Fruit fly (Drosophila melanogaster) whole organism, embryonic: ENCODE results near the gene CG13026.

Experiments
- Asciz ChIP-seq: fragments of 200-800 bp; sonication (Bioruptor generic); optimal IDR thresholded peaks from 2 replicates; lab custom pipeline; 2017; ENCODE audit warnings: missing biosample characterization, mild to moderate bottlenecking, missing genetic modification characterization, missing genetic modification reagents
- Bgb ChIP-seq: fragments of 200-800 bp; sonication (Bioruptor generic); IDR thresholded peaks from 2 replicates; pipeline ENCODE4 v1.3.6; 2022; ENCODE audit warnings: missing biosample characterization, missing genetic modification characterization; ENCODE audit not compliant: partially characterized antibody
- CG12391 ChIP-seq: fragments of 200-800 bp; sonication (Bioruptor generic); optimal IDR thresholded peaks from 3 replicates; lab custom pipeline; 2018; ENCODE audit warnings: missing biosample characterization, mild to moderate bottlenecking, missing genetic modification characterization, moderate library complexity
- CG13123 ChIP-seq: fragments of 200-800 bp; sonication (Bioruptor generic); optimal IDR thresholded peaks from 2 replicates; lab custom pipeline; 2016; ENCODE audit warnings: missing biosample characterization, missing genetic modification characterization
- CG13624 ChIP-seq: fragments of 200-800 bp; sonication (Bioruptor generic); optimal IDR thresholded peaks from 2 replicates; lab custom pipeline; 2016; ENCODE audit warnings: missing biosample characterization, missing genetic modification characterization
- CG13775 ChIP-seq: fragments of 200-800 bp; sonication (Bioruptor generic); optimal IDR thresholded peaks from 3 replicates; lab custom pipeline; 2017; ENCODE audit warnings: missing biosample characterization, mild to moderate bottlenecking, missing genetic modification characterization
- CG16815 ChIP-seq: fragments of 200-800 bp; sonication (Bioruptor generic); optimal IDR thresholded peaks from 3 replicates; lab custom pipeline; 2017; ENCODE audit warnings: missing biosample characterization, mild to moderate bottlenecking, missing genetic modification characterization
- CG17912 ChIP-seq: fragments of 200-800 bp; sonication (Bioruptor generic); optimal IDR thresholded peaks from 2 replicates; lab custom pipeline; 2018; ENCODE audit warnings: missing biosample characterization, mild to moderate bottlenecking, missing genetic modification characterization
- CG1792 ChIP-seq: fragments of 200-800 bp; sonication (Bioruptor generic); optimal IDR thresholded peaks from 2 replicates; lab custom pipeline; 2016; ENCODE audit warnings: missing biosample characterization, missing genetic modification characterization
- CG2129 ChIP-seq: fragments of 200-800 bp; sonication (Bioruptor generic); IDR thresholded peaks from 2 replicates; pipeline ENCODE4 v1.3.6; 2022; ENCODE audit warnings: missing biosample characterization, missing genetic modification characterization; ENCODE audit not compliant: partially characterized antibody
- CG5180 ChIP-seq: fragments of 200-800 bp; sonication (Bioruptor generic); optimal IDR thresholded peaks from 3 replicates; lab custom pipeline; 2017; ENCODE audit warnings: missing biosample characterization, missing genetic modification characterization, mild to moderate bottlenecking, moderate library complexity, missing genetic modification reagents
- CG5245 ChIP-seq: fragments of 200-800 bp; sonication (Bioruptor generic); optimal IDR thresholded peaks from 3 replicates; lab custom pipeline; 2016; ENCODE audit warnings: missing biosample characterization, missing genetic modification characterization
- CG6813 ChIP-seq: fragments of 200-800 bp; sonication (Bioruptor generic); optimal IDR thresholded peaks from 2 replicates; lab custom pipeline; 2017; ENCODE audit warnings: missing biosample characterization, missing genetic modification characterization, mild to moderate bottlenecking, moderate library complexity, missing genetic modification reagents
- CG7372 ChIP-seq: fragments of 200-800 bp; sonication (Bioruptor generic); IDR thresholded peaks from 2 replicates; pipeline ENCODE4 v1.3.6; 2022; ENCODE audit warnings: missing biosample characterization, missing genetic modification characterization
- CG8290 ChIP-seq, 3 experiments: fragments of 200-800 bp; sonication (Bioruptor generic); optimal IDR thresholded peaks; 2 replicates each; lab custom pipeline; 2016 to 2019; ENCODE audit warnings: missing biosample characterization in 3 of 3, missing genetic modification characterization in 3 of 3, mild to moderate bottlenecking in 2 of 3, moderate library complexity in 1 of 3
- CG8388 ChIP-seq: fragments of 200-800 bp; sonication (Bioruptor generic); optimal IDR thresholded peaks from 2 replicates; lab custom pipeline; 2019; ENCODE audit warnings: missing biosample characterization, mild to moderate bottlenecking, missing genetic modification characterization, moderate library complexity
- CG9932 ChIP-seq: fragments of 200-800 bp; sonication (Bioruptor generic); IDR thresholded peaks from 2 replicates; pipeline ENCODE4 v1.3.6; 2022; ENCODE audit warnings: missing biosample characterization, missing genetic modification characterization
- CTCF ChIP-seq: fragments of 200-800 bp; sonication (Bioruptor generic); optimal IDR thresholded peaks from 2 replicates; lab custom pipeline; 2017; ENCODE audit warnings: missing biosample characterization, mild to moderate bottlenecking, missing genetic modification characterization, moderate library complexity
- D19B ChIP-seq: fragments of 200-800 bp; sonication (Bioruptor generic); optimal IDR thresholded peaks from 2 replicates; lab custom pipeline; 2017; ENCODE audit warnings: missing biosample characterization, mild to moderate bottlenecking, missing genetic modification characterization
- Elba2 ChIP-seq: fragments of 200-800 bp; sonication (Bioruptor generic); optimal IDR thresholded peaks from 3 replicates; lab custom pipeline; 2016; ENCODE audit warnings: missing biosample characterization, missing genetic modification characterization
- Hmr ChIP-seq: fragments of 200-800 bp; sonication (Bioruptor generic); optimal IDR thresholded peaks from 3 replicates; lab custom pipeline; 2017; ENCODE audit warnings: mild to moderate bottlenecking, missing biosample characterization, missing genetic modification reagents, missing genetic modification characterization
- Nf-YC ChIP-seq: fragments of 200-800 bp; optimal IDR thresholded peaks from 3 replicates; lab custom pipeline; 2019; ENCODE audit warnings: missing biosample characterization, mild to moderate bottlenecking, missing genetic modification characterization, moderate library complexity
- Ravus ChIP-seq: fragments of 200-800 bp; sonication (Bioruptor generic); IDR thresholded peaks from 2 replicates; pipeline ENCODE4 v1.3.6; 2022; ENCODE audit warnings: missing biosample characterization, missing genetic modification characterization
- Sox102F ChIP-seq: fragments of 200-800 bp; sonication (Bioruptor generic); optimal IDR thresholded peaks from 2 replicates; lab custom pipeline; 2018; ENCODE audit warnings: missing biosample characterization, mild to moderate bottlenecking, missing genetic modification characterization, moderate library complexity
- Sry-β ChIP-seq: fragments of 200-800 bp; sonication (Bioruptor generic); optimal IDR thresholded peaks from 2 replicates; lab custom pipeline; 2018; ENCODE audit warnings: missing biosample characterization, mild to moderate bottlenecking, missing genetic modification characterization, moderate library complexity
- Vsx1 ChIP-seq: fragments of 200-800 bp; sonication (Bioruptor generic); optimal IDR thresholded peaks from 2 replicates; lab custom pipeline; 2017; ENCODE audit warnings: missing biosample characterization, mild to moderate bottlenecking, missing genetic modification characterization, missing genetic modification reagents
- amos ChIP-seq: fragments of 200-800 bp; sonication (Bioruptor generic); IDR thresholded peaks from 2 replicates; pipeline ENCODE4 v1.3.6; 2022; ENCODE audit warnings: missing biosample characterization, missing genetic modification characterization; ENCODE audit not compliant: partially characterized antibody
- cad ChIP-seq: fragments of >200 bp; optimal IDR thresholded peaks from 2 replicates; lab custom pipeline; 2017; ENCODE audit warnings: missing biosample characterization, missing genetic modification characterization
- cas ChIP-seq: fragments of 200-800 bp; sonication (Bioruptor generic); IDR thresholded peaks from 2 replicates; pipeline ENCODE4 v1.3.6; 2022; ENCODE audit warnings: missing biosample characterization, missing genetic modification characterization
- ci ChIP-seq: fragments of 200-800 bp; sonication (Bioruptor generic); IDR thresholded peaks from 3 replicates; pipeline ENCODE4 v1.3.6; 2022; ENCODE audit warnings: missing biosample characterization, missing genetic modification characterization
- en ChIP-seq: fragments of 200-800 bp; sonication (Bioruptor generic); optimal IDR thresholded peaks from 2 replicates; lab custom pipeline; 2016; ENCODE audit warnings: missing biosample characterization, missing genetic modification characterization
- eve ChIP-seq, 2 experiments: fragments of >200 bp; optimal IDR thresholded peaks; 2 replicates each; lab custom pipeline; 2017; ENCODE audit warnings: missing biosample characterization in 2 of 2, missing genetic modification characterization in 2 of 2
- ftz-f1 ChIP-seq: fragments of 200-800 bp; sonication (Bioruptor generic); optimal IDR thresholded peaks from 2 replicates; lab custom pipeline; 2016; ENCODE audit warnings: missing biosample characterization, missing genetic modification characterization
- gce ChIP-seq: fragments of 200-800 bp; sonication (Bioruptor generic); IDR thresholded peaks from 3 replicates; pipeline ENCODE4 v1.3.6; 2022; ENCODE audit warnings: missing biosample characterization, missing genetic modification characterization
- hbn ChIP-seq: fragments of 200-800 bp; sonication (Bioruptor generic); IDR thresholded peaks from 2 replicates; pipeline ENCODE4 v1.3.6; 2022; ENCODE audit warnings: missing biosample characterization, missing genetic modification characterization; ENCODE audit not compliant: partially characterized antibody
- insv ChIP-seq, 2 experiments: fragments of 200-800 bp; sonication (Bioruptor generic); optimal IDR thresholded peaks; 3 replicates each; lab custom pipeline; 2016 to 2018; ENCODE audit warnings: missing biosample characterization in 2 of 2, missing genetic modification characterization in 2 of 2
- jing ChIP-seq: fragments of 200-800 bp; sonication (Bioruptor generic); optimal IDR thresholded peaks from 2 replicates; lab custom pipeline; 2018; ENCODE audit warnings: missing biosample characterization, mild to moderate bottlenecking, missing genetic modification characterization
- jumu ChIP-seq: fragments of 200-800 bp; sonication (Bioruptor generic); optimal IDR thresholded peaks from 3 replicates; lab custom pipeline; 2016; ENCODE audit warnings: missing biosample characterization, missing genetic modification characterization
- knrl ChIP-seq: fragments of 200-800 bp; sonication (Bioruptor generic); IDR thresholded peaks from 3 replicates; pipeline ENCODE4 v1.3.6; 2022; ENCODE audit warnings: missing biosample characterization, missing genetic modification characterization; ENCODE audit not compliant: partially characterized antibody
- oc ChIP-seq: fragments of 200-800 bp; sonication (Bioruptor generic); optimal IDR thresholded peaks from 2 replicates; lab custom pipeline; 2018; ENCODE audit warnings: missing biosample characterization, mild to moderate bottlenecking, missing genetic modification characterization, moderate library complexity
- p53 ChIP-seq: fragments of 200-800 bp; sonication (Bioruptor generic); optimal IDR thresholded peaks from 2 replicates; lab custom pipeline; 2016; ENCODE audit warnings: missing biosample characterization, missing genetic modification characterization
- pb ChIP-seq: fragments of 200-800 bp; sonication (Bioruptor generic); optimal IDR thresholded peaks from 3 replicates; lab custom pipeline; 2016; ENCODE audit warnings: missing biosample characterization, missing genetic modification characterization
- phol ChIP-seq: fragments of 200-800 bp; sonication (Bioruptor generic); optimal IDR thresholded peaks from 3 replicates; lab custom pipeline; 2018; ENCODE audit warnings: missing biosample characterization, mild to moderate bottlenecking, missing genetic modification characterization, moderate library complexity
- row ChIP-seq: fragments of 200-800 bp; sonication (Bioruptor generic); IDR thresholded peaks from 3 replicates; pipeline ENCODE4 v1.3.6; 2022; ENCODE audit warnings: missing biosample characterization, missing genetic modification characterization
- sens-2 ChIP-seq: fragments of 200-800 bp; sonication (Bioruptor generic); IDR thresholded peaks from 2 replicates; pipeline ENCODE4 v1.3.6; 2022; ENCODE audit warnings: missing biosample characterization, missing genetic modification characterization
- so ChIP-seq: fragments of 200-800 bp; sonication (Bioruptor generic); IDR thresholded peaks from 3 replicates; pipeline ENCODE4 v1.3.6; 2022; ENCODE audit warnings: missing biosample characterization, missing genetic modification characterization
- sqz ChIP-seq: fragments of 200-800 bp; sonication (Bioruptor generic); optimal IDR thresholded peaks from 3 replicates; lab custom pipeline; 2018; ENCODE audit warnings: missing biosample characterization, mild to moderate bottlenecking, missing genetic modification characterization
- usp ChIP-seq: fragments of >200 bp; optimal IDR thresholded peaks from 2 replicates; lab custom pipeline; 2017; ENCODE audit warnings: missing biosample characterization, missing genetic modification characterization
- vfl ChIP-seq: fragments of 200-800 bp; sonication (Bioruptor generic); optimal IDR thresholded peaks from 2 replicates; lab custom pipeline; 2016; ENCODE audit warnings: missing biosample characterization, missing genetic modification characterization
- zen2 ChIP-seq: fragments of 200-800 bp; sonication (Bioruptor generic); IDR thresholded peaks from 3 replicates; pipeline ENCODE4 v1.3.6; 2022; ENCODE audit warnings: missing biosample characterization, missing genetic modification characterization; ENCODE audit not compliant: partially characterized antibody

Gene CG13026

DNA sequence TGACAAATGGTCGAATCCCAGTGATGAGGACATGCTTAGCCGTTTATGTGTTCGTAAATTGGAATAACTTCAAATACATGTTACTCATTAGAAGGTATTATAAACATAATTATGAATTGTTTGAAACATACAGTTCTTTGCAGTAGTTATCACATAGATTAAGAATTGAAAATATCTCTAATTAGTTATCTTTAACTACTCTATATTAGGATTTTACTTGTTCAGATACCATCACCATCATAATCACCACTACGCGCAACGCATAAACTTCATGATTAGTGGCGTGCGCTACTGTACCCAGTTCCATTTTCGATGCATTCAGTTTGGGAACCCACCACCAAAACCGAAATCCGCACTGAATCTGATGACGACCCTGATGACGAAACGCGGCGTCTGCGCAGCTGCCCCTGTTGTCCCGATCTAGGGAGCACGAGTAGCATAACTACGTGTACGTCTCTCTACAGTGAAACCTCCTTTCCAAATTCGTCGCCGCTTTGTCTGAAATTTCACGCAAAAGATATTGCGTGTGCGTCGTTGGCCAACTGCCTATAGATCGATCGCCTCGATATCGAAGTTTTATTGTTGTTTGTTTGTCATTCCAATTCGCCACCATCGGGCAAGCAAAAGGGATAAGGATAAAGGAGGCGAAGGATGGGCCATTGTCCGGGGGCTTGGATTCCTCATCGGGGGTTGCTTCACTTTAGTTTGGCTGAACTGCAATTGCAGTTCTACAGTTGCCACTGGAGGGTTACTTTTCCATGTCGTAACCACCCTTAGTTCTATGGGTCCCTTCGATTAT, 18.1 kb upstream of the CG13026 start (continued):
- TF ChIP-seq en: no peak
- TF ChIP-seq vfl: no peak
- no peak for TF ChIP-seq hbn (GFP tag; lab: Robert Waterston, UW)
- no peak for TF ChIP-seq CTCF (GFP tag; lab: Kevin White, UChicago)
- TF ChIP-seq CG8388 (GFP tag; lab: Kevin White, UChicago): peak; percentile 23
- TF ChIP-seq cad (GFP tag; lab: Kevin White, UChicago): no peak
- TF ChIP-seq Elba2 (GFP tag; lab: Kevin White, UChicago): no peak
- peak; percentile 61 for TF ChIP-seq phol (tag; lab: Kevin White, UChicago)
- TF ChIP-seq Vsx1 (GFP tag; lab: Kevin White, UChicago): no peak
- no peak for TF ChIP-seq CG7372
- TF ChIP-seq Sox102F (GFP tag; lab: Kevin White, UChicago): no peak
- TF ChIP-seq CG8290 (GFP tag; optimal IDR thresholded peaks at IDR 0.05; lab: Kevin White, UChicago): no peak
- TF ChIP-seq CG8290 (tag; optimal IDR thresholded peaks at IDR 0.05; lab: Kevin White, UChicago): no peak
- no peak for TF ChIP-seq Sry-β
- no peak for TF ChIP-seq insv (GFP tag; optimal IDR thresholded peaks at IDR 0.05; lab: Kevin White, UChicago)
- TF ChIP-seq sens-2: no peak
- TF ChIP-seq usp: no peak
- no peak for TF ChIP-seq pb (GFP tag; lab: Kevin White, UChicago)
- TF ChIP-seq jumu (GFP tag; lab: Kevin White, UChicago): no peak
- TF ChIP-seq amos (GFP tag; lab: Robert Waterston, UW): no peak
- TF ChIP-seq CG17912 (GFP tag; lab: Kevin White, UChicago): no peak
- TF ChIP-seq ci (GFP tag; lab: Robert Waterston, UW): no peak
- TF ChIP-seq row (GFP tag; lab: Robert Waterston, UW): no peak; the same call in 1 of the 3 replicates
- no peak for TF ChIP-seq CG13123
- TF ChIP-seq Asciz: no peak
- no peak for TF ChIP-seq Nf-YC (tag; lab: Kevin White, UChicago)
- TF ChIP-seq CG6813 (GFP tag; lab: Kevin White, UChicago): no peak
- TF ChIP-seq zen2 (GFP tag; lab: Robert Waterston, UW): no peak
- peak; percentile 35 for TF ChIP-seq CG12391 (tag; lab: Kevin White, UChicago)
- no peak for TF ChIP-seq CG13624 (GFP tag; lab: Kevin White, UChicago)
- no peak for TF ChIP-seq CG9932 (GFP tag; lab: Robert Waterston, UW)
- no peak for TF ChIP-seq Bgb (GFP tag; lab: Robert Waterston, UW)
- TF ChIP-seq so (GFP tag; lab: Robert Waterston, UW): no peak
- no peak for TF ChIP-seq Ravus (GFP tag; lab: Robert Waterston, UW)
- TF ChIP-seq eve (GFP tag; optimal IDR thresholded peaks at IDR 0.05; lab: Kevin White, UChicago): peak in 1 of 2 experiments; percentile 32
- TF ChIP-seq CG2129 (GFP tag; lab: Robert Waterston, UW): no peak
- no peak for TF ChIP-seq CG1792 (GFP tag; lab: Kevin White, UChicago)
- TF ChIP-seq ftz-f1 (GFP tag; lab: Kevin White, UChicago): no peak
- TF ChIP-seq CG5245 (GFP tag; lab: Kevin White, UChicago): no peak
- TF ChIP-seq CG13775 (GFP tag; lab: Kevin White, UChicago): no peak
- TF ChIP-seq CG5180 (GFP tag; lab: Kevin White, UChicago): no peak
- no peak for TF ChIP-seq sqz
- no peak for TF ChIP-seq CG16815 (GFP tag; lab: Kevin White, UChicago)
- TF ChIP-seq gce (GFP tag; lab: Robert Waterston, UW): no peak
- TF ChIP-seq Hmr (GFP tag; lab: Kevin White, UChicago): no peak
- peak; percentile 4 for TF ChIP-seq oc (tag; lab: Kevin White, UChicago)
- TF ChIP-seq p53 (GFP tag; lab: Kevin White, UChicago): no peak
- no peak for TF ChIP-seq cas
- TF ChIP-seq D19B (GFP tag; lab: Kevin White, UChicago): no peak
- no peak for TF ChIP-seq knrl (GFP tag; lab: Robert Waterston, UW)
- no peak for TF ChIP-seq jing (GFP tag; lab: Kevin White, UChicago)
